Fruit fly (Drosophila melanogaster) whole organism, embryonic: Measurements from ENCODE around the gene CG13038.

Experiments
- CG13123 ChIP-seq: fragments of 200-800 bp; sonication (Bioruptor generic); optimal IDR thresholded peaks from 2 replicates; lab custom pipeline; 2016; ENCODE audit warnings: missing biosample characterization, missing genetic modification characterization
- CG7271 ChIP-seq: fragments of 200-800 bp; sonication (Bioruptor generic); optimal IDR thresholded peaks from 2 replicates; lab custom pipeline; 2018; ENCODE audit warnings: missing biosample characterization, mild to moderate bottlenecking, missing genetic modification characterization, moderate library complexity
- CG8478 ChIP-seq: fragments of >200 bp; optimal IDR thresholded peaks from 2 replicates; lab custom pipeline; 2018
- E2f1 ChIP-seq: fragments of 200-800 bp; sonication (Bioruptor generic); IDR thresholded peaks from 2 replicates; pipeline ENCODE4 v1.3.6; 2022; ENCODE audit warnings: missing biosample characterization, missing genetic modification characterization
- E2f2 ChIP-seq: fragments of 200-800 bp; sonication (Bioruptor generic); IDR thresholded peaks from 2 replicates; pipeline ENCODE4 v1.3.6; 2022; ENCODE audit warnings: missing biosample characterization, missing genetic modification characterization
- dan ChIP-seq: fragments of 200-800 bp; sonication (Bioruptor generic); IDR thresholded peaks from 2 replicates; pipeline ENCODE4 v1.3.6; 2022; ENCODE audit warnings: missing biosample characterization, missing genetic modification characterization

DNA sequence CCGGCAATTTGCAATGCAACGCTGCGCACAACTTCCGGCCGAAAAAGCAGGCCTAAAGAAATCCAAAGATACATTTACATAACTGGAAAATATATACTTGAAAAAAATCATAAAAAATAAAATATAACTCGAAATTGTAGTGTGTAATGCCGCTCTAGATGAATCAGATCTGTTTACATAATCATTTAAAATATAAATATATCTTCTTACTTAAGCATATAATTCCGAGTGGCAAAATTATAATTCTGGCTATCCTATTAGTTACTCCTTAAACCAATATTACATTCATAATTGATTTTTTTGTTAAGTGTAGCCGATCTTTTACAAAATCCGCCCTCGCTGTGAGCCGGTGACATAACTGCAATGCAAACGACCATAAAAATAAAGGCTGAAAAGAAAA lies 11.8 kb upstream of the CG13038 start:
- TF ChIP-seq E2f2 (GFP tag; lab: Robert Waterston, UW) (no peak), E2f1 (GFP tag; lab: Robert Waterston, UW) (no peak), CG7271 (tag; lab: Kevin White, UChicago) (no peak), CG13123 (GFP tag; lab: Kevin White, UChicago) (no peak), dan (GFP tag; lab: Robert Waterston, UW) (no peak), CG8478 (lab: Kevin White, UChicago) (no peak)
